Worm (Caenorhabditis elegans) whole organism, L2 larva: Measurements from ENCODE around the gene T23F6.2.
A peak's percentile ranks its signal among the peaks of the same experiment; 100 is the strongest.

ENCODE experiments used
- C34F6.9 ChIP-seq: fragments of 150-350 bp; optimal IDR thresholded peaks from 2 replicates; lab custom pipeline; 2014; ENCODE audit warnings: missing biosample characterization, missing genetic modification characterization
- F13H6.1 ChIP-seq: sonication (generic microtip); optimal IDR thresholded peaks from 2 replicates; lab custom pipeline; 2016; ENCODE audit warnings: missing genetic modification characterization, missing compliant biosample characterization
- Y55F3AM.14 ChIP-seq: fragments of 200-800 bp; sonication (Bioruptor generic); optimal IDR thresholded peaks from 2 replicates; lab custom pipeline; 2018; ENCODE audit warnings: mild to moderate bottlenecking, missing genetic modification characterization, missing compliant biosample characterization
- alr-1 ChIP-seq: fragments of 150-350 bp; optimal IDR thresholded peaks from 2 replicates; lab custom pipeline; 2014; ENCODE audit warnings: missing biosample characterization, missing genetic modification characterization
- blmp-1 ChIP-seq: sonication (generic microtip); optimal IDR thresholded peaks from 2 replicates; lab custom pipeline; 2017; ENCODE audit warnings: missing genetic modification characterization, mild to moderate bottlenecking, missing compliant biosample characterization, antibody characterized with exemption, moderate library complexity; ENCODE audit not compliant: insufficient read depth
- crh-2 ChIP-seq: sonication (generic microtip); optimal IDR thresholded peaks from 2 replicates; lab custom pipeline; 2017; ENCODE audit warnings: missing biosample characterization, missing genetic modification characterization
- egl-27 ChIP-seq: sonication (generic microtip); optimal IDR thresholded peaks from 3 replicates; lab custom pipeline; 2017; ENCODE audit warnings: missing biosample characterization, missing genetic modification reagents, missing genetic modification characterization
- fos-1 ChIP-seq: fragments of 150-350 bp; optimal IDR thresholded peaks from 2 replicates; lab custom pipeline; 2014; ENCODE audit warnings: missing biosample characterization, missing genetic modification characterization
- gmeb-1 ChIP-seq: fragments of 150-350 bp; optimal IDR thresholded peaks from 2 replicates; lab custom pipeline; 2014; ENCODE audit warnings: missing biosample characterization, missing genetic modification characterization
- lin-11 ChIP-seq: fragments of 150-350 bp; sonication (generic microtip); optimal IDR thresholded peaks from 2 replicates; lab custom pipeline; 2014; ENCODE audit warnings: missing biosample characterization, missing genetic modification characterization, inconsistent platforms, mixed read lengths
- lin-13 ChIP-seq: fragments of 150-350 bp; optimal IDR thresholded peaks from 2 replicates; lab custom pipeline; 2014; ENCODE audit warnings: missing biosample characterization, missing genetic modification reagents, missing genetic modification characterization
- lin-39 ChIP-seq: fragments of 150-350 bp; optimal IDR thresholded peaks from 2 replicates; lab custom pipeline; 2014; ENCODE audit warnings: missing biosample characterization, missing genetic modification reagents, missing genetic modification characterization
- lsy-2 ChIP-seq, 2 experiments: fragments of 150-350 bp in 1 of 2; sonication (generic microtip) in 1 of 2; optimal IDR thresholded peaks; 2 replicates each; lab custom pipeline; 2014 to 2017; ENCODE audit warnings: missing biosample characterization in 2 of 2, missing genetic modification characterization in 2 of 2
- mbf-1 ChIP-seq: sonication (generic microtip); optimal IDR thresholded peaks from 2 replicates; lab custom pipeline; 2017; ENCODE audit warnings: missing biosample characterization, missing genetic modification characterization
- mdl-1 ChIP-seq, 2 experiments: fragments of 150-350 bp in 1 of 2; sonication (generic microtip) in 1 of 2; optimal IDR thresholded peaks; 2 replicates each; lab custom pipeline; 2017; ENCODE audit warnings: missing biosample characterization in 2 of 2, missing genetic modification characterization in 2 of 2
- nhr-129 ChIP-seq: fragments of 150-350 bp; optimal IDR thresholded peaks from 2 replicates; lab custom pipeline; 2014; ENCODE audit warnings: missing biosample characterization, missing genetic modification characterization
- nhr-237 ChIP-seq: fragments of 150-350 bp; optimal IDR thresholded peaks from 2 replicates; lab custom pipeline; 2014; ENCODE audit warnings: missing biosample characterization, missing genetic modification characterization
- nhr-25 ChIP-seq: fragments of 150-350 bp; sonication (generic microtip); optimal IDR thresholded peaks from 3 replicates; lab custom pipeline; 2014; ENCODE audit warnings: missing biosample characterization, missing genetic modification characterization
- nhr-77 ChIP-seq: fragments of 150-350 bp; optimal IDR thresholded peaks from 2 replicates; lab custom pipeline; 2014; ENCODE audit warnings: missing biosample characterization, missing genetic modification characterization
- peb-1 ChIP-seq: fragments of 150-350 bp; optimal IDR thresholded peaks from 2 replicates; lab custom pipeline; 2014; ENCODE audit warnings: missing biosample characterization, missing genetic modification characterization
- skn-1 ChIP-seq: sonication (generic microtip); optimal IDR thresholded peaks from 2 replicates; lab custom pipeline; 2017; ENCODE audit warnings: missing biosample characterization, missing genetic modification characterization
- sma-3 ChIP-seq: sonication (generic microtip); optimal IDR thresholded peaks from 2 replicates; lab custom pipeline; 2016; ENCODE audit warnings: missing genetic modification reagents, missing genetic modification characterization, missing compliant biosample characterization
- sma-9 ChIP-seq, 2 experiments: fragments of 150-350 bp in 1 of 2; sonication (generic microtip) in 1 of 2; optimal IDR thresholded peaks; 2 replicates each; lab custom pipeline; 2014 to 2016; ENCODE audit warnings: missing genetic modification characterization in 2 of 2, mild to moderate bottlenecking in 1 of 2, missing biosample characterization in 1 of 2, missing compliant biosample characterization in 1 of 2, missing genetic modification reagents in 1 of 2, moderate library complexity in 1 of 2
- snpc-4 ChIP-seq: fragments of 150-350 bp; optimal IDR thresholded peaks from 2 replicates; lab custom pipeline; 2014; ENCODE audit warnings: missing biosample characterization, missing genetic modification characterization
- unc-39 ChIP-seq: fragments of 150-350 bp; optimal IDR thresholded peaks from 2 replicates; lab custom pipeline; 2014; ENCODE audit warnings: missing biosample characterization, missing genetic modification characterization
- unc-55 ChIP-seq: fragments of 150-350 bp; sonication (generic microtip); optimal IDR thresholded peaks from 3 replicates; lab custom pipeline; 2014; ENCODE audit warnings: missing biosample characterization, missing genetic modification reagents, missing genetic modification characterization
- unc-62 ChIP-seq: fragments of 150-350 bp; optimal IDR thresholded peaks from 2 replicates; lab custom pipeline; 2014; ENCODE audit warnings: missing biosample characterization, missing genetic modification reagents, missing genetic modification characterization
- zag-1 ChIP-seq: fragments of 150-350 bp; optimal IDR thresholded peaks from 2 replicates; lab custom pipeline; 2014; ENCODE audit warnings: missing biosample characterization, missing genetic modification characterization
- ztf-1 ChIP-seq: fragments of 200-800 bp; sonication (Bioruptor generic); conservative IDR thresholded peaks from 2 replicates; pipeline ENCODE4 v1.3.6; 2022; ENCODE audit warnings: missing genetic modification characterization, missing compliant biosample characterization
- ztf-4 ChIP-seq: fragments of 150-350 bp; optimal IDR thresholded peaks from 2 replicates; lab custom pipeline; 2014; ENCODE audit warnings: missing biosample characterization, missing genetic modification characterization

Gene T23F6.2

DNA sequence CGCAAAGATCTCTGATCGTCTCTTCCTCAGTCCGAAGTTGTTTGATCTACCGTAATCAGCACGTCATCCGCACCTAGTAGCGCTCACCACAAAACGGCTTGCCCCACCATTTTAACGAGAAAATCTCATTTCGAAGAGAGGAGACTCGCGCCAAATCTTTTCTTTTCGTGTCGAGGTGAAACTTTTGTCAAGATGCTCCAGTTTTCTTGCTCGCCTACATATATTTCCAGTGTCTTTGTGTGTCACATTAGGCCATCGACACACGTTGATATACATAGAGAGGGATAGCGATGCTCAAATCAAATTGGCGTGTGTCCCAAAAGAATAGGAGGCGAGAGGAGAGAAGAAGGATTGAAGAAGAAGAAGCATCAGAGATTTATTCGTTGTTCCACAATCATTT lies 41.6 kb downstream of the T23F6.2 start:
- TF ChIP-seq lin-39 (tag; lab: Kevin White, UChicago) (no peak), snpc-4 (tag; lab: Kevin White, UChicago) (no peak)

DNA sequence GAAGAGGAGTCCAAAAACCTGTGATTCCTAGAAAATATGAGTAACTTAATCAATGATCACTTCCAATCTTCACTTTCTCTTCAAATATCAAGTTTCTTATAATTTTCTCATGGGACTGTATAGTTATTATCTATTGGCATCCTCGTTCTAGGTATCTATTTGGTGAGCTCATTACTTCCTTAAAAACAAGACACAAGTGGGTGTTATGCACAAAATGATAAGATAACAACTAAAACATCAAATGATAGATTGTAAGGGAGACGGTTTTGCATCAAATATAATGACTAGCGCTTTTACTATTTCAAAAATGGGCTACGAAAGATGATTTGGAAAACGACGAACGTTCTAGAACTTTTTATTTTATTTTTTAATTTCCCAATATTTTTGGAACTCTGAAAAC lies 43.9 kb downstream of the T23F6.2 start, which contains the start of gene ZK897.10:
Gene ZK897.10 (plus strand): TSS at position 285 of the 400 bp plus-strand sequence.
- TF ChIP-seq nhr-129 (no peak), fos-1 (tag; lab: Kevin White, UChicago) (peak; percentile 34)

DNA sequence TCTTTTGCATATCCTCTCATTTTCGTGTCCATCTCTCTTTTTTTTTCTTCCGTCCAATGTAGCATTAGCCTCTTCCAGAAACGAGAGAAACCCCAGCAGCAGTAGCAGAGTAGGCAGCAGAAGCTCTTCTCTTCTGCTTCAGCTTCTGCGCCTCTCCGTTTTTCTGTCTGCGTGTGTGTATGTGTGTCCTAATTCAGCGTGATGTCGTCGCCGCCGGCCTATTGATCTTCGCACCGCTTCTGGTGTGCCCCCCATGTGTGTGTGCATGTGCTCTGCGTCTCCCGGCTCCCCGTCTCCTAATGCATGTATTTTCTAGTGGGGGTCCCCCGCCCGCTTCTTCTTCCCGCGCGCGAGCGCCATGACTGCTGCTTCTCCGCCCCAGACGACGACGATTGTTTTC lies 50.3 kb downstream of the T23F6.2 start:
- TF ChIP-seq ztf-1 (GFP tag; lab: Robert Waterston, UW) (no peak), peb-1 (tag; lab: Kevin White, UChicago) (no peak), skn-1 (tag; lab: Kevin White, UChicago) (no peak), lin-39 (tag; lab: Kevin White, UChicago) (no peak), lin-13 (GFP tag; lab: Kevin White, UChicago) (peak; percentile 54), lsy-2 (tag; optimal IDR thresholded peaks at IDR 0.05; lab: Kevin White, UChicago) (peak in 1 of 2 experiments; percentile 58), unc-39 (peak; percentile 32), fos-1 (tag; lab: Kevin White, UChicago) (peak; percentile 20), egl-27 (tag; lab: Kevin White, UChicago) (peak; percentile 28), crh-2 (peak; percentile 16), mdl-1 (tag; optimal IDR thresholded peaks at IDR 0.05; lab: Kevin White, UChicago) (peak; percentile 50 to 80), nhr-237 (tag; lab: Kevin White, UChicago) (no peak), sma-9 (GFP tag; optimal IDR thresholded peaks at IDR 0.05; lab: Kevin White, UChicago) (peak; percentile 62), sma-9 (tag; optimal IDR thresholded peaks at IDR 0.05; lab: Kevin White, UChicago) (no peak), gmeb-1 (tag; lab: Kevin White, UChicago) (no peak), sma-3 (GFP tag; lab: Kevin White, UChicago) (no peak), C34F6.9 (tag; lab: Kevin White, UChicago) (peak; percentile 70), nhr-129 (peak; percentile 61), lin-11 (tag; lab: Kevin White, UChicago) (peak; percentile 64), F13H6.1 (tag; lab: Kevin White, UChicago) (peak; percentile 81), ztf-4 (tag; lab: Kevin White, UChicago) (peak; percentile 5), nhr-25 (tag; lab: Kevin White, UChicago) (no peak), alr-1 (tag; lab: Kevin White, UChicago) (no peak), unc-62 (no peak), unc-55 (GFP tag; lab: Kevin White, UChicago) (peak; percentile 82), mbf-1 (no peak), blmp-1 (tag; lab: Kevin White, UChicago) (no peak), nhr-77 (tag; lab: Kevin White, UChicago) (no peak), Y55F3AM.14 (GFP tag; lab: Kevin White, UChicago) (peak; percentile 58), zag-1 (peak; percentile 79)
